Worm (Caenorhabditis elegans) whole organism, late embryonic: ENCODE measurements around the gene F17C8.6.

Source experiments
- C08G9.2 ChIP-seq: sonication (generic microtip); optimal IDR thresholded peaks from 2 replicates; lab custom pipeline; 2016; ENCODE audit warnings: mild to moderate bottlenecking, missing genetic modification characterization, moderate library complexity, missing compliant biosample characterization
- F13H6.1 ChIP-seq: sonication (generic microtip); optimal IDR thresholded peaks from 2 replicates; lab custom pipeline; 2016; ENCODE audit warnings: missing genetic modification characterization, missing compliant biosample characterization
- K02D7.2 ChIP-seq: sonication (generic microtip); optimal IDR thresholded peaks from 2 replicates; lab custom pipeline; 2017; ENCODE audit warnings: mild to moderate bottlenecking, missing genetic modification characterization, missing compliant biosample characterization
- T23F11.4 ChIP-seq: fragments of 200-800 bp; sonication (Bioruptor generic); optimal IDR thresholded peaks from 2 replicates; lab custom pipeline; 2018; ENCODE audit warnings: mild to moderate bottlenecking, missing genetic modification characterization, missing compliant biosample characterization
- Y22D7AL.16 ChIP-seq: sonication (generic microtip); optimal IDR thresholded peaks from 2 replicates; lab custom pipeline; 2016; ENCODE audit warnings: missing genetic modification characterization, missing compliant biosample characterization
- ahr-1 ChIP-seq: sonication (generic microtip); optimal IDR thresholded peaks from 2 replicates; lab custom pipeline; 2016; ENCODE audit warnings: missing genetic modification characterization, missing compliant biosample characterization
- ama-1 ChIP-seq: fragments of 150-350 bp; optimal IDR thresholded peaks from 2 replicates; lab custom pipeline; 2014
- ceh-14 ChIP-seq: sonication (generic microtip); optimal IDR thresholded peaks from 2 replicates; lab custom pipeline; 2016; ENCODE audit warnings: missing genotype, missing genetic modification characterization, missing compliant biosample characterization
- ceh-18 ChIP-seq: sonication (generic microtip); optimal IDR thresholded peaks from 2 replicates; lab custom pipeline; 2016; ENCODE audit warnings: missing genetic modification characterization, missing compliant biosample characterization
- ceh-19 ChIP-seq: fragments of 200-800 bp; sonication (Bioruptor generic); optimal IDR thresholded peaks from 2 replicates; lab custom pipeline; 2018; ENCODE audit warnings: mild to moderate bottlenecking, missing genetic modification characterization, missing compliant biosample characterization
- ceh-22 ChIP-seq: sonication (generic microtip); optimal IDR thresholded peaks from 2 replicates; lab custom pipeline; 2017; ENCODE audit warnings: missing biosample characterization, missing genetic modification characterization
- ceh-24 ChIP-seq: sonication (generic microtip); optimal IDR thresholded peaks from 2 replicates; lab custom pipeline; 2016; ENCODE audit warnings: mild to moderate bottlenecking, missing genetic modification characterization, missing compliant biosample characterization
- ceh-30 ChIP-seq: fragments of 150-350 bp; optimal IDR thresholded peaks from 2 replicates; lab custom pipeline; 2014; ENCODE audit warnings: missing biosample characterization, missing genetic modification characterization
- ceh-34 ChIP-seq: sonication (generic microtip); optimal IDR thresholded peaks from 2 replicates; lab custom pipeline; 2016; ENCODE audit warnings: mild to moderate bottlenecking, missing genetic modification characterization, missing compliant biosample characterization
- ceh-48 ChIP-seq: sonication (generic microtip); optimal IDR thresholded peaks from 2 replicates; lab custom pipeline; 2016; ENCODE audit warnings: missing genetic modification characterization, inconsistent platforms, missing compliant biosample characterization
- ceh-9 ChIP-seq: sonication (generic microtip); optimal IDR thresholded peaks from 2 replicates; lab custom pipeline; 2016; ENCODE audit warnings: mild to moderate bottlenecking, missing genetic modification characterization, inconsistent platforms, missing compliant biosample characterization
- che-1 ChIP-seq: sonication (generic microtip); optimal IDR thresholded peaks from 2 replicates; lab custom pipeline; 2016; ENCODE audit warnings: mild to moderate bottlenecking, missing genetic modification characterization, missing compliant biosample characterization
- dmd-4 ChIP-seq: sonication (generic microtip); optimal IDR thresholded peaks from 2 replicates; lab custom pipeline; 2016; ENCODE audit warnings: borderline replicate concordance, missing genetic modification characterization, missing compliant biosample characterization
- dve-1 ChIP-seq: sonication (generic microtip); optimal IDR thresholded peaks from 2 replicates; lab custom pipeline; 2017; ENCODE audit warnings: antibody characterized with exemption, mild to moderate bottlenecking, missing genetic modification characterization, missing compliant biosample characterization
- elt-2 ChIP-seq: sonication (generic microtip); optimal IDR thresholded peaks from 2 replicates; lab custom pipeline; 2016; ENCODE audit warnings: missing genetic modification reagents, missing genetic modification characterization, missing compliant biosample characterization
- elt-4 ChIP-seq: sonication (generic microtip); optimal IDR thresholded peaks from 2 replicates; lab custom pipeline; 2016; ENCODE audit warnings: missing genetic modification characterization, missing compliant biosample characterization
- fax-1 ChIP-seq: sonication (generic microtip); optimal IDR thresholded peaks from 2 replicates; lab custom pipeline; 2016; ENCODE audit warnings: missing genotype, missing genetic modification characterization, missing compliant biosample characterization
- fkh-10 ChIP-seq: fragments of 150-350 bp; optimal IDR thresholded peaks from 2 replicates; lab custom pipeline; 2014; ENCODE audit warnings: missing biosample characterization, missing genetic modification reagents, missing genetic modification characterization
- fkh-6 ChIP-seq: sonication (generic microtip); optimal IDR thresholded peaks from 2 replicates; lab custom pipeline; 2016; ENCODE audit warnings: missing genetic modification characterization, missing compliant biosample characterization
- gmeb-2 ChIP-seq: sonication (generic microtip); optimal IDR thresholded peaks from 2 replicates; lab custom pipeline; 2016; ENCODE audit warnings: missing genetic modification characterization, inconsistent platforms, missing compliant biosample characterization
- hlh-13 ChIP-seq: fragments of 200-800 bp; sonication (Bioruptor generic); optimal IDR thresholded peaks from 2 replicates; lab custom pipeline; 2018; ENCODE audit warnings: mild to moderate bottlenecking, missing genetic modification characterization, missing compliant biosample characterization
- hlh-15 ChIP-seq: sonication (generic microtip); optimal IDR thresholded peaks from 2 replicates; lab custom pipeline; 2016; ENCODE audit warnings: missing genetic modification characterization, missing compliant biosample characterization
- hlh-30 ChIP-seq: sonication (generic microtip); optimal IDR thresholded peaks from 2 replicates; lab custom pipeline; 2017; ENCODE audit warnings: antibody characterized with exemption, missing genetic modification characterization, missing compliant biosample characterization; ENCODE audit not compliant: insufficient read depth
- hlh-6 ChIP-seq: sonication (generic microtip); optimal IDR thresholded peaks from 2 replicates; lab custom pipeline; 2016; ENCODE audit warnings: missing genotype, missing genetic modification characterization, missing compliant biosample characterization
- hlh-8 ChIP-seq: sonication (generic microtip); optimal IDR thresholded peaks from 2 replicates; lab custom pipeline; 2016; ENCODE audit warnings: missing genotype, missing genetic modification characterization, missing compliant biosample characterization
- lim-6 ChIP-seq: sonication (generic microtip); optimal IDR thresholded peaks from 2 replicates; lab custom pipeline; 2016; ENCODE audit warnings: missing genetic modification characterization, missing compliant biosample characterization
- lin-11 ChIP-seq: fragments of 200-800 bp; sonication (Bioruptor generic); optimal IDR thresholded peaks from 2 replicates; lab custom pipeline; 2018; ENCODE audit warnings: mild to moderate bottlenecking, missing genetic modification characterization, missing compliant biosample characterization
- madf-2 ChIP-seq: sonication (generic microtip); optimal IDR thresholded peaks from 2 replicates; lab custom pipeline; 2017; ENCODE audit warnings: missing genetic modification characterization, missing compliant biosample characterization
- nfya-1 ChIP-seq: sonication (generic microtip); optimal IDR thresholded peaks from 2 replicates; lab custom pipeline; 2017; ENCODE audit warnings: missing genetic modification characterization, mild to moderate bottlenecking, missing compliant biosample characterization, antibody characterized with exemption, moderate library complexity
- nhr-232 ChIP-seq: sonication (generic microtip); optimal IDR thresholded peaks from 2 replicates; lab custom pipeline; 2016; ENCODE audit warnings: missing genetic modification characterization, missing compliant biosample characterization
- npax-4 ChIP-seq: sonication (generic microtip); optimal IDR thresholded peaks from 2 replicates; lab custom pipeline; 2016; ENCODE audit warnings: missing genetic modification characterization, missing compliant biosample characterization
- pat-9 ChIP-seq: fragments of 200-800 bp; sonication (Bioruptor generic); optimal IDR thresholded peaks from 2 replicates; lab custom pipeline; 2018; ENCODE audit warnings: mild to moderate bottlenecking, missing genetic modification characterization, moderate library complexity, missing compliant biosample characterization
- pax-1 ChIP-seq: fragments of 150-350 bp; optimal IDR thresholded peaks from 2 replicates; lab custom pipeline; 2014; ENCODE audit warnings: missing biosample characterization, missing genetic modification characterization
- pha-2 ChIP-seq: sonication (generic microtip); optimal IDR thresholded peaks from 2 replicates; lab custom pipeline; 2017; ENCODE audit warnings: mild to moderate bottlenecking, missing genetic modification characterization, missing compliant biosample characterization
- pha-4 ChIP-seq: fragments of 150-350 bp; optimal IDR thresholded peaks from 2 replicates; lab custom pipeline; 2018; ENCODE audit warnings: missing biosample characterization, missing genetic modification reagents, missing genetic modification characterization
- pqm-1 ChIP-seq: sonication (generic microtip); optimal IDR thresholded peaks from 2 replicates; lab custom pipeline; 2016; ENCODE audit warnings: missing genetic modification characterization, missing compliant biosample characterization
- rnt-1 ChIP-seq: sonication (generic microtip); optimal IDR thresholded peaks from 2 replicates; lab custom pipeline; 2016; ENCODE audit warnings: missing genetic modification characterization, missing compliant biosample characterization
- sox-2 ChIP-seq: fragments of 200-800 bp; sonication (Bioruptor generic); IDR thresholded peaks from 2 replicates; pipeline ENCODE4 v1.3.6; 2022; ENCODE audit warnings: missing genetic modification reagents, missing genetic modification characterization, missing compliant biosample characterization
- sox-4 ChIP-seq: sonication (generic microtip); optimal IDR thresholded peaks from 2 replicates; lab custom pipeline; 2017; ENCODE audit warnings: mild to moderate bottlenecking, missing genetic modification characterization, inconsistent platforms, missing compliant biosample characterization
- tbx-2 ChIP-seq: sonication (generic microtip); optimal IDR thresholded peaks from 2 replicates; lab custom pipeline; 2016; ENCODE audit warnings: missing genetic modification characterization, missing compliant biosample characterization
- tbx-7 ChIP-seq: sonication (generic microtip); optimal IDR thresholded peaks from 2 replicates; lab custom pipeline; 2016; ENCODE audit warnings: missing genotype, missing genetic modification characterization, missing compliant biosample characterization
- ttx-3 ChIP-seq: sonication (generic microtip); optimal IDR thresholded peaks from 2 replicates; lab custom pipeline; 2016; ENCODE audit warnings: missing genetic modification reagents, missing genetic modification characterization, missing compliant biosample characterization
- unc-86 ChIP-seq: sonication (generic microtip); optimal IDR thresholded peaks from 2 replicates; lab custom pipeline; 2016; ENCODE audit warnings: missing genetic modification characterization, missing compliant biosample characterization
- ztf-16 ChIP-seq: sonication (generic microtip); optimal IDR thresholded peaks from 2 replicates; lab custom pipeline; 2017; ENCODE audit warnings: missing genetic modification characterization, missing compliant biosample characterization

F17C8.6 gene

DNA sequence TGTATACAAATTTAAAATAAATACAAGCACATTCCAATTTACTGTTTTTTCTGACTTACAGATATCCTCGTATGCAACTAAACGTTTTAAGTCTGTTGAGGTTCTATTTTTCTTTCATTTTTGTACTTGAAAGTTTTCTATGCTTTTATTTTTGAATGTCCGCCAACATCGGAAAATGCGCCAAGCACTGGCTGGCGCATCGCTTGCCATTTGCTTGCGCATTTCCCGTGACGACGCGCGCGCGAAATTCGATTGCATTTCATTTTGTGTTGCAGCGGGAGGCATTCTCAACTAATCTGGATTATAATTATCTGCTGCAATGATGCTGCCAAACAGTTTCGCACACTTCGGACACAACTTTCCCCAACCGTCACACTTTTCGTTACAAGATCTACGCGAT is 11.1 kb upstream of the F17C8.6 start, which contains the start of gene fbxl-2 (continued):
- peak; percentile 52 for TF ChIP-seq lin-11 (tag; lab: Kevin White, UChicago)
- TF ChIP-seq ceh-24 (tag; lab: Kevin White, UChicago): peak; percentile 32
- peak; percentile 40 for TF ChIP-seq fkh-6 (tag; lab: Kevin White, UChicago)
- peak; percentile 88 for TF ChIP-seq elt-2 (tag; lab: Kevin White, UChicago)
- peak; percentile 14 for TF ChIP-seq ahr-1 (tag; lab: Kevin White, UChicago)
- peak; percentile 89 for TF ChIP-seq ceh-14
- peak; percentile 36 for TF ChIP-seq C08G9.2 (tag; lab: Kevin White, UChicago)
- TF ChIP-seq ceh-48: peak; percentile 54
- peak; percentile 20 for TF ChIP-seq tbx-7 (tag; lab: Kevin White, UChicago)
- TF ChIP-seq ztf-16 (tag; lab: Kevin White, UChicago): peak; percentile 33
- TF ChIP-seq pat-9: peak; percentile 64
- TF ChIP-seq dmd-4 (tag; lab: Kevin White, UChicago): peak; percentile 44
- peak; percentile 59 for TF ChIP-seq hlh-6 (tag; lab: Kevin White, UChicago)
- peak; percentile 57 for TF ChIP-seq gmeb-2 (tag; lab: Kevin White, UChicago)
- TF ChIP-seq madf-2 (tag; lab: Kevin White, UChicago): peak; percentile 53
- no peak for TF ChIP-seq pax-1

DNA sequence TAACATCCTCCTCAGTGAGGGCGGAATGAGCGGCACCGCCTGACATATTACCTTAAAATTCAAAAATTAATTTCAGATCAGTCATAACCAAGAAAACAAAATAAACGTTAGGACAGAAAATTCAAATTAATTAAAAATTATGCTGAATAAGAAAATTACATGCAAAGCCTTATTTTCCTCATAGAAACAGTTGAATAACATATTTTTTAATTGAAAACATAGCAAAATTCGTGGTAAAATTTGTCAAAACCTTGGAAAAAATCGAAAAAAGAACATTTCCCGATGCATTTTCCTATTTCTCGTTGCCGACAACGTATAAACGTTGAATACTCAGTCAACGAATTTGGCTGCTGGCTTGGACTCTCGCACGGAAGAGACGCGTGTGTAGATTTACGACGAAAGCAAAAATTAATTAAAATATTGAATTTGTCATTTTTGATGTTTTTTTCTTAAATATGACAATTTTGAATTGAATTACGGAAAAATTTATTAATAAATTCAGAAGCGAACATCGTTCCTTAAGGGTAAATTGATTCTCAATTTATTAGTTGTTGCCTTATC is 8.2 kb upstream of the F17C8.6 start, which contains the start of the genes rps-0 and rbg-3:
Gene rps-0 (minus strand): TSS at position 51 of the 561 bp plus-strand sequence.
Gene rbg-3 (plus strand): TSS at position 424 of the 561 bp plus-strand sequence.
- TF ChIP-seq tbx-2 (tag; lab: Kevin White, UChicago) (peak; percentile 56), ceh-34 (peak; percentile 22), fkh-6 (tag; lab: Kevin White, UChicago) (no peak), hlh-8 (tag; lab: Kevin White, UChicago) (no peak), madf-2 (tag; lab: Kevin White, UChicago) (no peak), ahr-1 (tag; lab: Kevin White, UChicago) (no peak), nfya-1 (tag; lab: Kevin White, UChicago) (peak; percentile 87), ceh-9 (tag; lab: Kevin White, UChicago) (no peak), sox-4 (tag; lab: Kevin White, UChicago) (no peak), T23F11.4 (GFP tag; lab: Kevin White, UChicago) (no peak), C08G9.2 (tag; lab: Kevin White, UChicago) (no peak), che-1 (tag; lab: Kevin White, UChicago) (no peak), fax-1 (no peak), hlh-15 (tag; lab: Kevin White, UChicago) (no peak), dve-1 (tag; lab: Kevin White, UChicago) (peak; percentile 67), elt-2 (tag; lab: Kevin White, UChicago) (peak; percentile 33), ceh-22 (tag; lab: Kevin White, UChicago) (no peak), gmeb-2 (tag; lab: Kevin White, UChicago) (no peak), ceh-48 (peak; percentile 9), nhr-232 (tag; lab: Kevin White, UChicago) (no peak), lim-6 (tag; lab: Kevin White, UChicago) (no peak), hlh-6 (tag; lab: Kevin White, UChicago) (no peak), dmd-4 (tag; lab: Kevin White, UChicago) (no peak), ceh-30 (tag; lab: Kevin White, UChicago) (no peak), pha-4 (tag; lab: Kevin White, UChicago) (no peak), ceh-14 (peak; percentile 70), unc-86 (tag; lab: Kevin White, UChicago) (peak; percentile 4), pat-9 (no peak), elt-4 (tag; lab: Kevin White, UChicago) (no peak), rnt-1 (tag; lab: Kevin White, UChicago) (peak; percentile 21), npax-4 (tag; lab: Kevin White, UChicago) (no peak), sox-2 (GFP tag; lab: Robert Waterston, UW) (no peak), pqm-1 (no peak), ttx-3 (tag; lab: Kevin White, UChicago) (no peak), hlh-13 (GFP tag; lab: Kevin White, UChicago) (no peak), ceh-24 (tag; lab: Kevin White, UChicago) (no peak), ceh-19 (no peak), fkh-10 (GFP tag; lab: Kevin White, UChicago) (no peak), F13H6.1 (tag; lab: Kevin White, UChicago) (no peak), ama-1 (lab: Kevin White, UChicago) (no peak), K02D7.2 (no peak), lin-11 (tag; lab: Kevin White, UChicago) (no peak), pax-1 (peak; percentile 92), hlh-30 (tag; lab: Kevin White, UChicago) (peak; percentile 19), pha-2 (tag; lab: Kevin White, UChicago) (no peak), ceh-18 (peak; percentile 68), Y22D7AL.16 (tag; lab: Kevin White, UChicago) (no peak)
